Worm (Caenorhabditis elegans): ENCODE results near the gene Y64G10A.1.

DNA sequence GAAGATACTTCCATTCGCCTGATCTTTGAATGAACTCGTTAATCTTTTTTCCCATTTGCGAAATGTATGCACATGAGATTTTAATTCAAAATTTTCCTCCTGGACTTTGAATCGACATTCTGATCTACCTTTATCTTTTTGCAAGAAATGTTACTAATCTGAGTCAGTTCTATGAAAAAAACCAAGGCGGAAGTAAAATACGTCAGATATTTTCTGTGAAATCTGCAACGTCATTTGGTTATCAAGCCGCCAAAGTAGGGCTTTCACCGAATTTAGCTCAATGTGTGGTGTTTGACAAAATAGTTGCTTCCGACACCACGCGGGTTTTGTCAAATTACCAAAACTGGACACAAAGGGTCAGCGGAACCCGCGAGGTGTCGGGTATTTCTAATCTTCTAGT lies 36.0 kb upstream of the Y64G10A.1 start:
- TF ChIP-seq tab-1 (GFP tag; IDR thresholded peaks at IDR 0.05) (no peak), flt-1 (GFP tag; IDR thresholded peaks at IDR 0.05) (no peak), cog-1 (tag; optimal IDR thresholded peaks at IDR 0.05) (no peak), med-1 (GFP tag; optimal IDR thresholded peaks at IDR 0.05; ENCODE audit: insufficient read depth) (no peak), klf-2 (GFP tag; conservative IDR thresholded peaks at IDR 0.05) (no peak), ref-1 (GFP tag; conservative IDR thresholded peaks at IDR 0.05) (no peak), T22C8.4 (GFP tag; IDR thresholded peaks at IDR 0.05) (no peak)
